Worm (Caenorhabditis elegans): Measurements from ENCODE around the gene srh-303.

- TF ChIP-seq unc-55 (GFP tag; optimal IDR thresholded peaks at IDR 0.05) = no peak
- no peak for TF ChIP-seq zip-5 (tag; optimal IDR thresholded peaks at IDR 0.05)
- no peak for TF ChIP-seq ama-1 (optimal IDR thresholded peaks at IDR 0.05)
- no peak for TF ChIP-seq mec-3 (tag; optimal IDR thresholded peaks at IDR 0.05; ENCODE audit: borderline replicate concordance)
- no peak for TF ChIP-seq gmeb-2 (tag; optimal IDR thresholded peaks at IDR 0.05)
- TF ChIP-seq tbx-2 (tag; optimal IDR thresholded peaks at IDR 0.05) = no peak
- TF ChIP-seq ttx-3 (tag; optimal IDR thresholded peaks at IDR 0.05) = no peak
- no peak for TF ChIP-seq hlh-13 (GFP tag; optimal IDR thresholded peaks at IDR 0.05)
- TF ChIP-seq ets-4 (tag; optimal IDR thresholded peaks at IDR 0.05) = no peak
- no peak for TF ChIP-seq pros-1 (tag; optimal IDR thresholded peaks at IDR 0.05)
- TF ChIP-seq ceh-48 (tag; optimal IDR thresholded peaks at IDR 0.05) = no peak
- no peak for TF ChIP-seq fax-1 (tag; optimal IDR thresholded peaks at IDR 0.05)
Observed at ce11 chrV:17828310-17828709, 3.1 kb upstream of the srh-303 start, which contains the start of gene srh-304.

All from whole organism, late embryonic.